Worm (Caenorhabditis elegans) whole organism, late embryonic: Measurements from ENCODE around the gene F59B10.4.

Source experiments
- C08G9.2 ChIP-seq: sonication (generic microtip); optimal IDR thresholded peaks from 2 replicates; lab custom pipeline; 2016; ENCODE audit warnings: mild to moderate bottlenecking, missing genetic modification characterization, moderate library complexity, missing compliant biosample characterization
- F13H6.1 ChIP-seq: sonication (generic microtip); optimal IDR thresholded peaks from 2 replicates; lab custom pipeline; 2016; ENCODE audit warnings: missing genetic modification characterization, missing compliant biosample characterization
- K02D7.2 ChIP-seq: sonication (generic microtip); optimal IDR thresholded peaks from 2 replicates; lab custom pipeline; 2017; ENCODE audit warnings: mild to moderate bottlenecking, missing genetic modification characterization, missing compliant biosample characterization
- ama-1 ChIP-seq: fragments of 150-350 bp; optimal IDR thresholded peaks from 2 replicates; lab custom pipeline; 2014
- ceh-14 ChIP-seq: sonication (generic microtip); optimal IDR thresholded peaks from 2 replicates; lab custom pipeline; 2016; ENCODE audit warnings: missing genotype, missing genetic modification characterization, missing compliant biosample characterization
- ceh-19 ChIP-seq: fragments of 200-800 bp; sonication (Bioruptor generic); optimal IDR thresholded peaks from 2 replicates; lab custom pipeline; 2018; ENCODE audit warnings: mild to moderate bottlenecking, missing genetic modification characterization, missing compliant biosample characterization
- ceh-2 ChIP-seq: sonication (generic microtip); optimal IDR thresholded peaks from 2 replicates; lab custom pipeline; 2016; ENCODE audit warnings: missing genotype, missing genetic modification characterization, missing compliant biosample characterization
- ceh-30 ChIP-seq: fragments of 150-350 bp; optimal IDR thresholded peaks from 2 replicates; lab custom pipeline; 2014; ENCODE audit warnings: missing biosample characterization, missing genetic modification characterization
- ceh-31 ChIP-seq: sonication (generic microtip); optimal IDR thresholded peaks from 2 replicates; lab custom pipeline; 2016; ENCODE audit warnings: missing genetic modification characterization, missing compliant biosample characterization
- ceh-34 ChIP-seq: sonication (generic microtip); optimal IDR thresholded peaks from 2 replicates; lab custom pipeline; 2016; ENCODE audit warnings: mild to moderate bottlenecking, missing genetic modification characterization, missing compliant biosample characterization
- ceh-9 ChIP-seq: sonication (generic microtip); optimal IDR thresholded peaks from 2 replicates; lab custom pipeline; 2016; ENCODE audit warnings: mild to moderate bottlenecking, missing genetic modification characterization, inconsistent platforms, missing compliant biosample characterization
- che-1 ChIP-seq: sonication (generic microtip); optimal IDR thresholded peaks from 2 replicates; lab custom pipeline; 2016; ENCODE audit warnings: mild to moderate bottlenecking, missing genetic modification characterization, missing compliant biosample characterization
- dve-1 ChIP-seq: sonication (generic microtip); optimal IDR thresholded peaks from 2 replicates; lab custom pipeline; 2017; ENCODE audit warnings: antibody characterized with exemption, mild to moderate bottlenecking, missing genetic modification characterization, missing compliant biosample characterization
- elt-2 ChIP-seq: sonication (generic microtip); optimal IDR thresholded peaks from 2 replicates; lab custom pipeline; 2016; ENCODE audit warnings: missing genetic modification reagents, missing genetic modification characterization, missing compliant biosample characterization
- elt-4 ChIP-seq: sonication (generic microtip); optimal IDR thresholded peaks from 2 replicates; lab custom pipeline; 2016; ENCODE audit warnings: missing genetic modification characterization, missing compliant biosample characterization
- fkh-10 ChIP-seq: fragments of 150-350 bp; optimal IDR thresholded peaks from 2 replicates; lab custom pipeline; 2014; ENCODE audit warnings: missing biosample characterization, missing genetic modification reagents, missing genetic modification characterization
- fkh-6 ChIP-seq: sonication (generic microtip); optimal IDR thresholded peaks from 2 replicates; lab custom pipeline; 2016; ENCODE audit warnings: missing genetic modification characterization, missing compliant biosample characterization
- hlh-30 ChIP-seq: sonication (generic microtip); optimal IDR thresholded peaks from 2 replicates; lab custom pipeline; 2017; ENCODE audit warnings: antibody characterized with exemption, missing genetic modification characterization, missing compliant biosample characterization; ENCODE audit not compliant: insufficient read depth
- hlh-6 ChIP-seq: sonication (generic microtip); optimal IDR thresholded peaks from 2 replicates; lab custom pipeline; 2016; ENCODE audit warnings: missing genotype, missing genetic modification characterization, missing compliant biosample characterization
- hlh-8 ChIP-seq: sonication (generic microtip); optimal IDR thresholded peaks from 2 replicates; lab custom pipeline; 2016; ENCODE audit warnings: missing genotype, missing genetic modification characterization, missing compliant biosample characterization
- lim-6 ChIP-seq: sonication (generic microtip); optimal IDR thresholded peaks from 2 replicates; lab custom pipeline; 2016; ENCODE audit warnings: missing genetic modification characterization, missing compliant biosample characterization
- madf-2 ChIP-seq: sonication (generic microtip); optimal IDR thresholded peaks from 2 replicates; lab custom pipeline; 2017; ENCODE audit warnings: missing genetic modification characterization, missing compliant biosample characterization
- pag-3 ChIP-seq: sonication (generic microtip); optimal IDR thresholded peaks from 2 replicates; lab custom pipeline; 2016; ENCODE audit warnings: missing compliant biosample characterization, missing genetic modification characterization, borderline replicate concordance
- pha-2 ChIP-seq: sonication (generic microtip); optimal IDR thresholded peaks from 2 replicates; lab custom pipeline; 2017; ENCODE audit warnings: mild to moderate bottlenecking, missing genetic modification characterization, missing compliant biosample characterization
- pros-1 ChIP-seq: fragments of 150-350 bp; optimal IDR thresholded peaks from 2 replicates; lab custom pipeline; 2014; ENCODE audit warnings: missing biosample characterization, missing genetic modification reagents, missing genetic modification characterization
- tbx-7 ChIP-seq: sonication (generic microtip); optimal IDR thresholded peaks from 2 replicates; lab custom pipeline; 2016; ENCODE audit warnings: missing genotype, missing genetic modification characterization, missing compliant biosample characterization
- unc-55 ChIP-seq: sonication (generic microtip); optimal IDR thresholded peaks from 2 replicates; lab custom pipeline; 2017; ENCODE audit warnings: missing biosample characterization, missing genetic modification reagents, missing genetic modification characterization
- zip-5 ChIP-seq: sonication (generic microtip); optimal IDR thresholded peaks from 2 replicates; lab custom pipeline; 2016; ENCODE audit warnings: missing genetic modification characterization, missing compliant biosample characterization

Gene F59B10.4

DNA sequence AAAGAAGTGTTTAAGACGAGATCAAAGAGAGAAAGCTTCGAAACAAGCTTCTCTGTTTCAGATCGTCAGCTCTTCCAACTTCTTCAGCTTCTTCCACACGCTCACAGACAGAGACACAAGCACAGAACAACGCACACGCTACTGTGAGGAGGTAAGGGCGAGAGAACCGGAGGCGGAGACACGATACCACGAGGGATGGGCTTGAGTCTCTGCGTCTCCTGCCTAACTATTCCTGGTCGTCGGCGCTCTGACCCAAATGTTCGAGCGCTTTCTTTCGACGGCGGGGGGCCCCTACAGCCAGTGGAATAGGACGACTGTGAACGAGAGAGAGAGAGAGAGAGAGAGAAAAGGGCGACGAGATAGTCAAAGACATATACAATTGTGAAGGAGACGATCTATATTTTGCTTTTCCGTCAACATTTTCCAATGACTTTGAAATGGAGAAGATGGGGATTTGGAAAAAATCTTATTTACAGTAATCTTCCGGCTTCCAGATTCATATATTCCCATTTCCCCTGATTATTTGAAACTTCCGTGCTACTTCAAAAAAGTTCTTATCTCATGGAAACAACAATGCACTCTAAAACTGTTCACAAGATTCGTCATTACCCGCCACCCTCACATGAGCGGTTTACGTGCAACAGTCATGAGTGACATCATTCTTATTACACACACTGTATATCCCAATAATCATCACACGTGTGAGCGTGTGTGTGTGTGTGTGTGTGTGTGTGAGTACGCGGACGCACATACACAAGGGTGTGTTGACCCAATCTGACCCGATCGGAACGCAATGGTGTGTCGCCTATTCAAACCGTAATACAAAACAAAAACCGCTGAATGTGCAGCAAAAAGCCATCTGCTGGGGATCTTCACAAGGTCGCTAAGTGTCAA lies 30.1 kb upstream of the F59B10.4 start (continued):
- no peak for TF ChIP-seq lim-6 (tag; lab: Kevin White, UChicago)
- TF ChIP-seq che-1 (tag; lab: Kevin White, UChicago), result no peak
- TF ChIP-seq F13H6.1 (tag; lab: Kevin White, UChicago), result peak; percentile 31
- peak; percentile 92 for TF ChIP-seq ceh-34 (tag; lab: Kevin White, UChicago)
- peak; percentile 37 for TF ChIP-seq dve-1 (tag; lab: Kevin White, UChicago)
- TF ChIP-seq pag-3 (tag; lab: Kevin White, UChicago), result no peak
- TF ChIP-seq C08G9.2, result peak; percentile 6
- TF ChIP-seq fkh-10 (GFP tag; lab: Kevin White, UChicago), result no peak
- peak; percentile 18 for TF ChIP-seq madf-2 (tag; lab: Kevin White, UChicago)
- TF ChIP-seq pros-1 (tag; lab: Kevin White, UChicago), result peak; percentile 73
- TF ChIP-seq ceh-9, result no peak
- no peak for TF ChIP-seq fkh-6 (tag; lab: Kevin White, UChicago)
- no peak for TF ChIP-seq ceh-19 (GFP tag; lab: Kevin White, UChicago)
- peak; percentile 88 for TF ChIP-seq ama-1 (lab: Kevin White, UChicago)
- no peak for TF ChIP-seq elt-4 (tag; lab: Kevin White, UChicago)
- peak; percentile 61 for TF ChIP-seq ceh-14 (tag; lab: Kevin White, UChicago)
- TF ChIP-seq K02D7.2 (tag; lab: Kevin White, UChicago), result no peak
- peak; percentile 42 for TF ChIP-seq pha-2 (tag; lab: Kevin White, UChicago)
- peak; percentile 28 for TF ChIP-seq unc-55 (GFP tag; lab: Kevin White, UChicago)
- no peak for TF ChIP-seq ceh-30 (tag; lab: Kevin White, UChicago)
- TF ChIP-seq ceh-31 (tag; lab: Kevin White, UChicago), result peak; percentile 81
- TF ChIP-seq, all 69 proteins: peak for 30

DNA sequence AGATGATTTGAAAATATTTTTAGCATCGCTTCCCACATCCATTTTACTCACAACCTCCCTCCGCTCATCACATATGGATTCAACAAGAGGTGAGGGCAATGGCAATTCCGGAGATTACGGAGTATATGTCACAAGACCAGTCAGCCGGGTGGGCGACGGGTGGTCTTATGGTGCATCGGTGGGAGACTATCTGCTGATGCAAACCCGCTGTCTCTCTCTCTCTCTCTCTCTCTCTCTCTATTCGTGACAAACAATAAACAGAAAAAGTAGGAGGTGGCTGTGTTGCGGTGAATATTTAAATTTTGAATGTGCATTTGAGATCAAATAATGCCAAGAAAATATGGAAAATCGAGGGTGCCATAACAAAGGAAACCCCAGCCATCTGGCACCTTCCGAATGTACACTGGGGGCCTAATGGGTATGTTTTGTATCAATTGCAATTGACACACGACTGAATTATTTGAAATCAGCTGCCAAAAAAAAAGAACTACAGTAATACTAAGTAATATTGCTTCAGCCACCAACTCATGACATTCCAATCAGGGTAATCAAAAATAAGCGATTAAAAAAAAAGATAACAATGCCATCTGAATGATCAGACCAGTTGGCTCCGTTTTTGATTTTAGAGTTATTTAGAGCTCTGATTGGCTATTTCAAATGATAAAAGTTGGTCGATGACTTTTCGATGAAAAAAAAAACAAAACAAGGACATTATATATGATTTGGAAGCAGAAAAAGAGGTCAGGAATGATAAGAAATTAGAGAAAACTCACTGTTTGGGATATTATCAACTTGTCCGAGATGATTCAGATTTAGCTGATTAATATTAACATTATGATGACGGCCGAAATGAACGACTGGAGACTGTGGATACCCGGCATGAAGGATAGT lies 29.1 kb upstream of the F59B10.4 start:
- peak; percentile 92 for TF ChIP-seq hlh-30 (tag; lab: Kevin White, UChicago)
- TF ChIP-seq elt-2 (tag; lab: Kevin White, UChicago), result peak; percentile 39
- peak; percentile 10 for TF ChIP-seq ceh-31 (tag; lab: Kevin White, UChicago)
- no peak for TF ChIP-seq hlh-6
- no peak for TF ChIP-seq zip-5 (tag; lab: Kevin White, UChicago)
- TF ChIP-seq, all 69 proteins: peak for 3

DNA sequence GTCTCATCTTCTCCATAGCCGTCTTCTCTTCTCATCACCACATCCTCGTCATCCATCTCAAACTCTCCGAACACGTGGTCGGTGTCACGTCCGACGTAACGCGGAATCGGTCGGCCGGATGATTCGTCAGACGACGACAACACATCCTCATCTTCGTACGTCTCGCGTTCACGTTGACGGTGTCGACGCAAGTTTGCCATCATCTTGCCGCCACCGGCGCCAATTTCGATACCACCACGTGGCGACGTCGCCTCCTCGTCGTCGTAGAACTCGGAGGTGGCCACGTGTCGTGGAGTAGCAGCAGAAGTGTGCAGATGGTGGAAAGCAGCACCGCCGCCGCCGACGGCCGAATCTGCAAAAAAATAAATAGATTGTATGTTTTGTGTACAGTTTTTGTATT lies 28.4 kb upstream of the F59B10.4 start:
- peak; percentile 11 for TF ChIP-seq hlh-6
- TF ChIP-seq hlh-8, result peak; percentile 26
- peak; percentile 17 for TF ChIP-seq lim-6 (tag; lab: Kevin White, UChicago)
- TF ChIP-seq elt-4 (tag; lab: Kevin White, UChicago), result peak; percentile 12
- TF ChIP-seq che-1 (tag; lab: Kevin White, UChicago), result no peak
- TF ChIP-seq C08G9.2, result no peak
- peak; percentile 24 for TF ChIP-seq tbx-7 (tag; lab: Kevin White, UChicago)

DNA sequence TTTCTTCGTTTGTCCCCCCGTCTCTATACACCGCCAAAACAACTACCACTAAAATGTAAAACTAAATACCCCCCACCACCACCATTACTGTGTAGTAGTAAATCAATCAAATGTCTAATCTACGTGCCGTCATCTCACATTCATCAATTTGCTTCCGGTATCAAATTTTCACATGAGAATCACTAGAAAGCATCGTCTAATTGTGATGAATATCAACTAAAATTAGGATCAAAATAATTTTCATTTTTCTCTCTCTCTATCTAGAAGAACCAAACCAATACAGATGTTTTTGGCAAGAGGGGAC lies 27.8 kb upstream of the F59B10.4 start:
- TF ChIP-seq unc-55 (GFP tag; lab: Kevin White, UChicago) (peak; percentile 79), hlh-6 (no peak), tbx-7 (tag; lab: Kevin White, UChicago) (no peak), ceh-2 (no peak), ceh-30 (tag; lab: Kevin White, UChicago) (no peak)
